Worm (Caenorhabditis elegans) whole organism, L2 larva: ENCODE measurements around the gene imph-1.

ENCODE experiments used
- C34F6.9 ChIP-seq: fragments of 150-350 bp; optimal IDR thresholded peaks from 2 replicates; lab custom pipeline; 2014; ENCODE audit warnings: missing biosample characterization, missing genetic modification characterization
- ZK546.5 ChIP-seq: sonication (generic microtip); optimal IDR thresholded peaks from 2 replicates; lab custom pipeline; 2017; ENCODE audit warnings: missing biosample characterization, missing genetic modification characterization
- alr-1 ChIP-seq: fragments of 150-350 bp; optimal IDR thresholded peaks from 2 replicates; lab custom pipeline; 2014; ENCODE audit warnings: missing biosample characterization, missing genetic modification characterization
- blmp-1 ChIP-seq: sonication (generic microtip); optimal IDR thresholded peaks from 2 replicates; lab custom pipeline; 2017; ENCODE audit warnings: missing genetic modification characterization, mild to moderate bottlenecking, missing compliant biosample characterization, antibody characterized with exemption, moderate library complexity; ENCODE audit not compliant: insufficient read depth
- ceh-16 ChIP-seq: fragments of 150-350 bp; optimal IDR thresholded peaks from 2 replicates; lab custom pipeline; 2014; ENCODE audit warnings: missing biosample characterization, missing genetic modification characterization
- ceh-82 ChIP-seq: fragments of 150-350 bp; optimal IDR thresholded peaks from 2 replicates; lab custom pipeline; 2014; ENCODE audit warnings: missing biosample characterization, missing genetic modification characterization
- crh-2 ChIP-seq: sonication (generic microtip); optimal IDR thresholded peaks from 2 replicates; lab custom pipeline; 2017; ENCODE audit warnings: missing biosample characterization, missing genetic modification characterization
- dmd-4 ChIP-seq: sonication (generic microtip); optimal IDR thresholded peaks from 2 replicates; lab custom pipeline; 2017; ENCODE audit warnings: missing biosample characterization, missing genetic modification characterization
- egl-27 ChIP-seq: sonication (generic microtip); optimal IDR thresholded peaks from 3 replicates; lab custom pipeline; 2017; ENCODE audit warnings: missing biosample characterization, missing genetic modification reagents, missing genetic modification characterization
- elt-3 ChIP-seq: sonication (generic microtip); optimal IDR thresholded peaks from 2 replicates; lab custom pipeline; 2017; ENCODE audit warnings: missing biosample characterization, missing genetic modification characterization
- fos-1 ChIP-seq: fragments of 150-350 bp; optimal IDR thresholded peaks from 2 replicates; lab custom pipeline; 2014; ENCODE audit warnings: missing biosample characterization, missing genetic modification characterization
- gmeb-1 ChIP-seq: fragments of 150-350 bp; optimal IDR thresholded peaks from 2 replicates; lab custom pipeline; 2014; ENCODE audit warnings: missing biosample characterization, missing genetic modification characterization
- lin-11 ChIP-seq: fragments of 150-350 bp; sonication (generic microtip); optimal IDR thresholded peaks from 2 replicates; lab custom pipeline; 2014; ENCODE audit warnings: missing biosample characterization, missing genetic modification characterization, inconsistent platforms, mixed read lengths
- lin-13 ChIP-seq: fragments of 150-350 bp; optimal IDR thresholded peaks from 2 replicates; lab custom pipeline; 2014; ENCODE audit warnings: missing biosample characterization, missing genetic modification reagents, missing genetic modification characterization
- lsy-2 ChIP-seq, 2 experiments: fragments of 150-350 bp in 1 of 2; sonication (generic microtip) in 1 of 2; optimal IDR thresholded peaks; 2 replicates each; lab custom pipeline; 2014 to 2017; ENCODE audit warnings: missing biosample characterization in 2 of 2, missing genetic modification characterization in 2 of 2
- mab-5 ChIP-seq: fragments of 150-350 bp; optimal IDR thresholded peaks from 2 replicates; lab custom pipeline; 2014; ENCODE audit warnings: missing biosample characterization, missing genetic modification characterization
- mbf-1 ChIP-seq: sonication (generic microtip); optimal IDR thresholded peaks from 2 replicates; lab custom pipeline; 2017; ENCODE audit warnings: missing biosample characterization, missing genetic modification characterization
- nhr-12 ChIP-seq: fragments of 150-350 bp; optimal IDR thresholded peaks from 2 replicates; lab custom pipeline; 2014; ENCODE audit warnings: missing biosample characterization, missing genetic modification characterization
- nhr-129 ChIP-seq: fragments of 150-350 bp; optimal IDR thresholded peaks from 2 replicates; lab custom pipeline; 2014; ENCODE audit warnings: missing biosample characterization, missing genetic modification characterization
- nhr-21 ChIP-seq: fragments of 150-350 bp; optimal IDR thresholded peaks from 2 replicates; lab custom pipeline; 2014; ENCODE audit warnings: missing biosample characterization, missing genetic modification characterization
- nhr-23 ChIP-seq: fragments of 150-350 bp; optimal IDR thresholded peaks from 2 replicates; lab custom pipeline; 2014; ENCODE audit warnings: missing biosample characterization, missing genetic modification reagents, missing genetic modification characterization
- nhr-6 ChIP-seq: fragments of 150-350 bp; optimal IDR thresholded peaks from 2 replicates; lab custom pipeline; 2014; ENCODE audit warnings: missing biosample characterization, missing genetic modification characterization
- nhr-77 ChIP-seq: fragments of 150-350 bp; optimal IDR thresholded peaks from 2 replicates; lab custom pipeline; 2014; ENCODE audit warnings: missing biosample characterization, missing genetic modification characterization
- peb-1 ChIP-seq: fragments of 150-350 bp; optimal IDR thresholded peaks from 2 replicates; lab custom pipeline; 2014; ENCODE audit warnings: missing biosample characterization, missing genetic modification characterization
- sem-4 ChIP-seq: fragments of 150-350 bp; optimal IDR thresholded peaks from 2 replicates; lab custom pipeline; 2014; ENCODE audit warnings: missing biosample characterization, missing genetic modification reagents, missing genetic modification characterization
- sma-3 ChIP-seq: sonication (generic microtip); optimal IDR thresholded peaks from 2 replicates; lab custom pipeline; 2016; ENCODE audit warnings: missing genetic modification reagents, missing genetic modification characterization, missing compliant biosample characterization
- sma-9 ChIP-seq, 2 experiments: fragments of 150-350 bp in 1 of 2; sonication (generic microtip) in 1 of 2; optimal IDR thresholded peaks; 2 replicates each; lab custom pipeline; 2014 to 2016; ENCODE audit warnings: missing genetic modification characterization in 2 of 2, mild to moderate bottlenecking in 1 of 2, missing biosample characterization in 1 of 2, missing compliant biosample characterization in 1 of 2, missing genetic modification reagents in 1 of 2, moderate library complexity in 1 of 2
- snpc-4 ChIP-seq: fragments of 150-350 bp; optimal IDR thresholded peaks from 2 replicates; lab custom pipeline; 2014; ENCODE audit warnings: missing biosample characterization, missing genetic modification characterization
- unc-62 ChIP-seq: fragments of 150-350 bp; optimal IDR thresholded peaks from 2 replicates; lab custom pipeline; 2014; ENCODE audit warnings: missing biosample characterization, missing genetic modification reagents, missing genetic modification characterization
- zag-1 ChIP-seq: fragments of 150-350 bp; optimal IDR thresholded peaks from 2 replicates; lab custom pipeline; 2014; ENCODE audit warnings: missing biosample characterization, missing genetic modification characterization
- ztf-1 ChIP-seq: fragments of 200-800 bp; sonication (Bioruptor generic); conservative IDR thresholded peaks from 2 replicates; pipeline ENCODE4 v1.3.6; 2022; ENCODE audit warnings: missing genetic modification characterization, missing compliant biosample characterization
- ztf-11 ChIP-seq: sonication (generic microtip); optimal IDR thresholded peaks from 2 replicates; lab custom pipeline; 2017; ENCODE audit warnings: missing biosample characterization, missing genetic modification characterization
- ztf-4 ChIP-seq: fragments of 150-350 bp; optimal IDR thresholded peaks from 2 replicates; lab custom pipeline; 2014; ENCODE audit warnings: missing biosample characterization, missing genetic modification characterization

Gene imph-1

ce11 chrIII:4523411-4523810, 30.0 kb upstream of the imph-1 start:
- no peak for TF ChIP-seq alr-1 (tag; lab: Kevin White, UChicago)
- peak; percentile 0 for TF ChIP-seq mab-5 (tag; lab: Kevin White, UChicago)

- TF ChIP-seq ztf-1 (GFP tag; lab: Robert Waterston, UW) (no peak), ceh-82 (tag; lab: Kevin White, UChicago) (no peak), dmd-4 (tag; lab: Kevin White, UChicago) (no peak), sem-4 (tag; lab: Kevin White, UChicago) (no peak), C34F6.9 (tag; lab: Kevin White, UChicago) (no peak), nhr-21 (tag; lab: Kevin White, UChicago) (no peak), nhr-23 (no peak), lin-13 (GFP tag; lab: Kevin White, UChicago) (no peak), lin-11 (no peak), nhr-12 (tag; lab: Kevin White, UChicago) (no peak), ZK546.5 (tag; lab: Kevin White, UChicago) (no peak)
Measured at ce11 chrIII:4524071-4524470, 29.3 kb upstream of the imph-1 start.

DNA sequence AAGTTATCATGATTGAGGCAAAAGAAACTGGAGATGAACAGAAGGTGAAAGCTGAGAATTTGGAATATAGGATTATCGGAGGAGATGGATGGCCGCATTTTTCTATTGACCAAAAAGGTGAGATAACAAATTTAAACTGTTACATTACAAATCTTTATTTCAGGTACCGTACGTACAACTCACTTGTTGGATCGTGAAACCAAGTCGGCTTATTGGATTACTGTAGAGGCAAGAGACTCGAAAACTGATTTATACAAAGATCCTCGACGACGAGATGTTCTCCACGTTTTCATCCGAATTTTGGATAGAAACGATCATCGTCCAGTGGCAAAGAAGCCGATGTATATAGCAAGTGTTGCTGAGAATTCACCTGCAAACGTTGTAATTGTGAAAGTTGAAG, 27.4 kb upstream of the imph-1 start:
- TF ChIP-seq ztf-11 (tag; lab: Kevin White, UChicago) (no peak), egl-27 (no peak), lin-13 (GFP tag; lab: Kevin White, UChicago) (no peak), ztf-4 (no peak), gmeb-1 (tag; lab: Kevin White, UChicago) (no peak), mab-5 (tag; lab: Kevin White, UChicago) (no peak)

ce11 chrIII:4530968-4531367, 22.4 kb upstream of the imph-1 start:
- TF ChIP-seq lsy-2 (tag; optimal IDR thresholded peaks at IDR 0.05; lab: Kevin White, UChicago) = no peak
- no peak for TF ChIP-seq sma-9 (GFP tag; optimal IDR thresholded peaks at IDR 0.05; lab: Kevin White, UChicago)
- TF ChIP-seq sma-9 (tag; optimal IDR thresholded peaks at IDR 0.05; lab: Kevin White, UChicago) = no peak
- TF ChIP-seq crh-2 (tag; lab: Kevin White, UChicago) = no peak
- no peak for TF ChIP-seq nhr-6 (tag; lab: Kevin White, UChicago)
- no peak for TF ChIP-seq mab-5 (tag; lab: Kevin White, UChicago)
- TF ChIP-seq zag-1 (tag; lab: Kevin White, UChicago) = no peak
- TF ChIP-seq gmeb-1 (tag; lab: Kevin White, UChicago) = no peak
- TF ChIP-seq mbf-1 (tag; lab: Kevin White, UChicago) = no peak
- no peak for TF ChIP-seq blmp-1 (tag; lab: Kevin White, UChicago)
- TF ChIP-seq ceh-16 (tag; lab: Kevin White, UChicago) = no peak
- TF ChIP-seq dmd-4 (tag; lab: Kevin White, UChicago) = no peak
- TF ChIP-seq nhr-23 = no peak
- no peak for TF ChIP-seq nhr-77 (tag; lab: Kevin White, UChicago)
- no peak for TF ChIP-seq unc-62 (GFP tag; lab: Kevin White, UChicago)
- TF ChIP-seq nhr-21 (tag; lab: Kevin White, UChicago) = no peak
- TF ChIP-seq ceh-82 (tag; lab: Kevin White, UChicago) = no peak
- TF ChIP-seq snpc-4 (tag; lab: Kevin White, UChicago) = no peak
- no peak for TF ChIP-seq fos-1 (tag; lab: Kevin White, UChicago)

- TF ChIP-seq crh-2 (tag; lab: Kevin White, UChicago) (peak; percentile 58), sma-9 (GFP tag; optimal IDR thresholded peaks at IDR 0.05; lab: Kevin White, UChicago) (peak; percentile 40), sma-9 (tag; optimal IDR thresholded peaks at IDR 0.05; lab: Kevin White, UChicago) (no peak), sma-3 (GFP tag; lab: Kevin White, UChicago) (no peak), sem-4 (tag; lab: Kevin White, UChicago) (no peak), peb-1 (no peak), fos-1 (tag; lab: Kevin White, UChicago) (peak; percentile 70), mbf-1 (tag; lab: Kevin White, UChicago) (no peak), nhr-129 (tag; lab: Kevin White, UChicago) (peak; percentile 38), elt-3 (tag; lab: Kevin White, UChicago) (no peak)
- TF ChIP-seq, all 48 proteins: peak for 4
Measured at ce11 chrIII:4540604-4541003, 12.8 kb upstream of the imph-1 start, which contains the start of gene ugt-62. TSS of gene ugt-62 (minus strand) at chrIII:4540623.
